Worm (Caenorhabditis elegans): ENCODE data around the gene rnp-1.
A peak's percentile ranks its signal among the peaks of the same experiment; 100 is the strongest.

The rnp-1 gene

ce11 chrV:12170114-12170513, 22.0 kb upstream of the rnp-1 start, which contains the start of gene ZK863.1:
Gene ZK863.1, minus strand, starts transcription at chrV:12170214.
- TF ChIP-seq efl-1 (GFP tag; optimal IDR thresholded peaks at IDR 0.05) (no peak), madf-6 (GFP tag; IDR thresholded peaks at IDR 0.05) (no peak), Y67H2A.10 (GFP tag; conservative IDR thresholded peaks at IDR 0.05) (no peak), ztf-25 (GFP tag; IDR thresholded peaks at IDR 0.05) (no peak), athp-1 (tag; optimal IDR thresholded peaks at IDR 0.05) (no peak), attf-5 (GFP tag; optimal IDR thresholded peaks at IDR 0.05) (no peak), ztf-6 (GFP tag; IDR thresholded peaks at IDR 0.05) (no peak), tbp1 (GFP tag; optimal IDR thresholded peaks at IDR 0.05) (no peak), F49E8.2 (tag; optimal IDR thresholded peaks at IDR 0.05; ENCODE audit: insufficient read depth) (no peak), snpc-1.1 (tag; optimal IDR thresholded peaks at IDR 0.05; ENCODE audit: insufficient read depth) (no peak), ets-4 (GFP tag; optimal IDR thresholded peaks at IDR 0.05) (no peak), Y79H2A.3 (GFP tag; conservative IDR thresholded peaks at IDR 0.05) (no peak), hrde-1 (tag; optimal IDR thresholded peaks at IDR 0.05; ENCODE audit: borderline replicate concordance) (no peak)

ce11 chrV:12179338-12179737, 12.7 kb upstream of the rnp-1 start, which contains the start of gene clec-224:
Gene clec-224, minus strand, starts transcription at chrV:12179438.
- no peak for TF ChIP-seq egrh-3 (GFP tag; IDR thresholded peaks at IDR 0.05)
- TF ChIP-seq snpc-1.3 (tag; optimal IDR thresholded peaks at IDR 0.05; ENCODE audit: insufficient read depth): no peak
- TF ChIP-seq lir-1 (GFP tag; conservative IDR thresholded peaks at IDR 0.05): no peak
- TF ChIP-seq nhr-120 (GFP tag; IDR thresholded peaks at IDR 0.05): no peak
- TF ChIP-seq F52B5.7 (tag; optimal IDR thresholded peaks at IDR 0.05): no peak
- TF ChIP-seq die-1 (tag; optimal IDR thresholded peaks at IDR 0.05): no peak
- TF ChIP-seq let-607 (tag; optimal IDR thresholded peaks at IDR 0.05): no peak
- TF ChIP-seq Y95B8A.8 (GFP tag; IDR thresholded peaks at IDR 0.05): no peak
- no peak for TF ChIP-seq dpl-1 (GFP tag; optimal IDR thresholded peaks at IDR 0.05)
- TF ChIP-seq lag-1 (GFP tag; IDR thresholded peaks at IDR 0.05): no peak
- no peak for TF ChIP-seq F49E8.2 (tag; optimal IDR thresholded peaks at IDR 0.05; ENCODE audit: insufficient read depth)

- no peak for TF ChIP-seq ama-1 (optimal IDR thresholded peaks at IDR 0.05)
- TF ChIP-seq ama-1 (GFP tag; optimal IDR thresholded peaks at IDR 0.05): peak in 1 of 2 experiments; percentile 27
- TF ChIP-seq ekl-4 (GFP tag; IDR thresholded peaks at IDR 0.05): no peak
These were observed 10.8 kb upstream of the rnp-1 start, which contains the start of gene elpc-3 for ce11 chrV:12181310-12181709. Gene elpc-3, minus strand, starts transcription at chrV:12181410.

ce11 chrV:12183854-12184253, 8.2 kb upstream of the rnp-1 start, which contains the start of gene usip-1:
Gene usip-1, minus strand, starts transcription at chrV:12184194.
- no peak for TF ChIP-seq nhr-179 (tag; optimal IDR thresholded peaks at IDR 0.05)
- no peak for TF ChIP-seq hrde-1 (tag; optimal IDR thresholded peaks at IDR 0.05; ENCODE audit: borderline replicate concordance)
- TF ChIP-seq ccch-3 (GFP tag; optimal IDR thresholded peaks at IDR 0.05): no peak
- TF ChIP-seq nfya-2 (GFP tag; IDR thresholded peaks at IDR 0.05): no peak

- peak in 1 of 3 experiments; percentile 55 for TF ChIP-seq lin-35 (GFP tag; optimal IDR thresholded peaks at IDR 0.05)
- TF ChIP-seq mxl-1 (tag; optimal IDR thresholded peaks at IDR 0.05): no peak
- TF ChIP-seq efl-1 (GFP tag; optimal IDR thresholded peaks at IDR 0.05): peak; percentile 47
- TF ChIP-seq attf-3 (GFP tag; conservative IDR thresholded peaks at IDR 0.05): peak; percentile 90
- TF ChIP-seq lin-54 (GFP tag; optimal IDR thresholded peaks at IDR 0.05): peak; percentile 81
- no peak for TF ChIP-seq mes-4 (tag; optimal IDR thresholded peaks at IDR 0.05)
- peak; percentile 34 for TF ChIP-seq dpl-1 (GFP tag; optimal IDR thresholded peaks at IDR 0.05)
- no peak for TF ChIP-seq akir-1 (GFP tag; optimal IDR thresholded peaks at IDR 0.05)
- no peak for TF ChIP-seq rpc-1 (optimal IDR thresholded peaks at IDR 0.05)
- no peak for TF ChIP-seq rpc-1 (tag; optimal IDR thresholded peaks at IDR 0.05)
These were observed 7.6 kb upstream of the rnp-1 start, which contains the start of gene srd-4 for ce11 chrV:12184308-12184999. Gene srd-4, plus strand, starts transcription at chrV:12184949.
